Worm (Caenorhabditis elegans): ENCODE measurements around the gene msp-31.

- no peak for TF ChIP-seq lin-13 (tag; optimal IDR thresholded peaks at IDR 0.05)
- TF ChIP-seq mls-2 (tag; optimal IDR thresholded peaks at IDR 0.05) = no peak
- no peak for TF ChIP-seq tbx-8 (GFP tag; optimal IDR thresholded peaks at IDR 0.05)
- TF ChIP-seq hlh-1 (tag; optimal IDR thresholded peaks at IDR 0.05) = no peak
- TF ChIP-seq unc-62 (GFP tag; optimal IDR thresholded peaks at IDR 0.05) = no peak
- no peak for TF ChIP-seq nhr-237 (tag; optimal IDR thresholded peaks at IDR 0.05)
- TF ChIP-seq unc-120 (tag; optimal IDR thresholded peaks at IDR 0.05; ENCODE audit: poor library complexity, severe bottlenecking) = no peak
- no peak for TF ChIP-seq nhr-12 (tag; optimal IDR thresholded peaks at IDR 0.05)
- no peak for TF ChIP-seq ztf-11 (tag; optimal IDR thresholded peaks at IDR 0.05)
- no peak for TF ChIP-seq elt-1 (tag; optimal IDR thresholded peaks at IDR 0.05; ENCODE audit: borderline replicate concordance, insufficient read depth)
- no peak for TF ChIP-seq elt-3 (tag; optimal IDR thresholded peaks at IDR 0.05)
- no peak for TF ChIP-seq nhr-76 (tag; optimal IDR thresholded peaks at IDR 0.05)
- TF ChIP-seq M03D4.4 (tag; optimal IDR thresholded peaks at IDR 0.05) = no peak
Observed at ce11 chrII:4867476-4867875, 48.9 kb downstream of the msp-31 start, which contains the start of gene col-17.

Data from whole organism, mixed stage, embryonic.